Worm (Caenorhabditis elegans) whole organism, dauer: ENCODE data around the gene lim-4.

Experiments
- unc-62 ChIP-seq: sonication (generic microtip); optimal IDR thresholded peaks from 2 replicates; lab custom pipeline; 2017; ENCODE audit warnings: missing biosample characterization, missing genetic modification reagents, missing genetic modification characterization

The lim-4 gene

DNA sequence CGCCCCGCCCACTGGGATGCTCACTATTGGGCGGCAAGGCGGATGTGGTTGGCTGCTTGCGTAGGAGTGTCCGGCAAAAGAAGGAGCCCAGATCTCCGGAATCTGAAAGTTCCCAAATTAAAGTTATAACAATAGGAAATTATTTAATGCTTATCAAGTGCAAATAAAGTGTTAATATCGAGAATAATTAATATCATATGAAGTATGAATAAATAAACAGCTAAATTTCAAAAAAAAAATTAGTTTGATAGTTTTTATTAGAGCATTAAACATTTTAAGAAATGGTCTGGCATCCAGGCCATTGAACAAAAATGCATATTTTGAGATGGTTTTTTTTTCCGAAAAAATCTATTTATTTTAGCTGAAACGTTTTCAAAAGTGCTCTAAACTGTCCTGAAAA is at the start of gene lim-4:
TSS of gene lim-4 (minus strand) at position 101 of the 400 bp plus-strand sequence.
- TF ChIP-seq unc-62 (GFP tag; lab: Kevin White, UChicago) = no peak

DNA sequence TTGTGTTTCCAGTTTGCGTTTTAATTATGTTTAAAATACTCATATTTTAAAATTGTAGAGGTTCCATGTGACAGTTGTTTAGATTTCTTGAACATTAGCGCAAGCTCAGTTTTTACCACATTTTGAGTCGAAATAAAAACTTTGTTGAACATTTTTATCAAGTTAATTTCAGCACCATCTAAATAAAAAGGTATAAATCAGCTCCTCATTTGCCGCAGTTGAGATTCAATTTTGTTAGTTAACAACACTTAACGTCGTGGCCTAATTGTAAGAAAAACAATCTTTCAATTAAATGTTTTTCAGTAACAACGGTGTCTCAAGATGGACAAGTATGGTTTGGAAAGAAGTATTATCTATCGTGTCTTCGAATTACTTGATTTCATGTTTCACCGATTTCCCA is 47.4 kb upstream of the lim-4 start:
- TF ChIP-seq unc-62 (GFP tag; lab: Kevin White, UChicago) = no peak

DNA sequence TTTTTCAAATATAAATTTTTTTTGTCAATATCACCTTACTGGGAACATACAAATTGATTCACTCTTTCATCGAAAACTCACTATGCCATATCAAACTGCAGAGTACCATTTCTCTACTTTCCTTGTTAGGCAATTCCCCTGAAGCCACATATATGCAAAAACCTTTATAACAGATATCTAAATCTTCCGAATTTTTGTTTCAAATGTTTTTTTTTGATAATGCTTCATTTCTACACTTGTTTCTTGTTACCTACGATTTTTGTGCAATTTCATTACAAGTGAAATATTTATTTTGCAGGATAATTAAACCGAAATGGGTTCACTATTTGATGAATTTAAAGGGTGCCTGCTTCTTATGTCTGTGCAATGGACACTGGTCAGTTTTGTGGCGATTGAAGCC is 46.8 kb upstream of the lim-4 start, which contains the start of gene T22B2.2:
TSS of gene T22B2.2 (plus strand) at position 301 of the 400 bp plus-strand sequence.
- TF ChIP-seq unc-62 (GFP tag; lab: Kevin White, UChicago) = no peak

DNA sequence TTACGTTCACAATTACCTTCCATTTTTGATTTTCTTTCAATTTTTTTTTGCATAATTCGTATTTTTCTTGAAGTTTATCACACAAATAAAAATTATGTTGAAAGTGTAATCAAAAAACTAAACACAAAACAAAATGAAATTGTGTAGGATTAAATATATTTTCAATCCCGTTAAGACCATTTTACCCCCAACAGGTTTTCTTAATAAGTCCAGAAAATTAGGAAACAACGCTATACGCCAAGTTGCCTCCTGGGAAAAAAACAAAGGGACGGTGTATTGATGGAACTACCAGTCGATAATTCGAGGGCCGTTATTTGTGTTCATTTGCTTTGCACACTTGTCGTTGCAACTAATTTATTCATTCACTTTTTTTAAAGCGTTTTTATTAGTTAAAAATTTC is 46.3 kb upstream of the lim-4 start:
- no peak for TF ChIP-seq unc-62 (GFP tag; lab: Kevin White, UChicago)

- TF ChIP-seq unc-62 (GFP tag; lab: Kevin White, UChicago) = no peak
Observed at ce11 chrX:3918182-3918581, 44.8 kb upstream of the lim-4 start.

- TF ChIP-seq unc-62 (GFP tag; lab: Kevin White, UChicago) = no peak
Observed at ce11 chrX:3917013-3917412, 43.7 kb upstream of the lim-4 start, which contains the start of gene T22B2.3. TSS of gene T22B2.3 (plus strand) at chrX:3917313.

ce11 chrX:3915748-3916147 is 42.4 kb upstream of the lim-4 start, which contains the start of gene idpp-9:
TSS of gene idpp-9 (minus strand) at chrX:3915848.
- TF ChIP-seq unc-62 (GFP tag; lab: Kevin White, UChicago) = no peak

ce11 chrX:3914273-3914672 is 40.9 kb upstream of the lim-4 start:
- no peak for TF ChIP-seq unc-62 (GFP tag; lab: Kevin White, UChicago)

DNA sequence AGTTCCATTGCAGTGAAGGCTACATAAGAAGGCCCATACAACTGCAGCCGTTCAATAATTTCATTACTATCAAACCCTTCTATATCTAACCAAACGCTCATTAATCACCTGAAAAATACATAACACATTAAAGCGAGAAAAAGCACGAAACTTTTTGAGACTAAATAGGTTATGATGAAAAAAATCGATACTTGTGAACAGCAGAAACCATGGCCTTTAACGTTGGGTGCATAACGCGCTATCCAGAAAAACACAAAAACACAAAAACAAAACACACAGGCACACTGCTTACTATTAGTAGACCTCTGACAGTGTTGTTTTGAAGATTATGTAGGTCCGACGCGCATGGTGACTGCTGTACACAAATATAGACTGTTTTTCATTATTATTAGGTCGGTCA is 37.9 kb upstream of the lim-4 start, which contains the start of gene T22B2.5:
TSS of gene T22B2.5 (minus strand) at position 101 of the 400 bp plus-strand sequence.
- TF ChIP-seq unc-62 (GFP tag; lab: Kevin White, UChicago) = no peak

- no peak for TF ChIP-seq unc-62 (GFP tag; lab: Kevin White, UChicago)
Observed at ce11 chrX:3904568-3904967, 31.2 kb upstream of the lim-4 start, which contains the start of gene sup-12. TSS of gene sup-12 (plus strand) at chrX:3904584.

- no peak for TF ChIP-seq unc-62 (GFP tag; lab: Kevin White, UChicago)
Observed at ce11 chrX:3901389-3901788, 28.0 kb upstream of the lim-4 start.

ce11 chrX:3900715-3901114 is 27.4 kb upstream of the lim-4 start:
- TF ChIP-seq unc-62 (GFP tag; lab: Kevin White, UChicago) = no peak

DNA sequence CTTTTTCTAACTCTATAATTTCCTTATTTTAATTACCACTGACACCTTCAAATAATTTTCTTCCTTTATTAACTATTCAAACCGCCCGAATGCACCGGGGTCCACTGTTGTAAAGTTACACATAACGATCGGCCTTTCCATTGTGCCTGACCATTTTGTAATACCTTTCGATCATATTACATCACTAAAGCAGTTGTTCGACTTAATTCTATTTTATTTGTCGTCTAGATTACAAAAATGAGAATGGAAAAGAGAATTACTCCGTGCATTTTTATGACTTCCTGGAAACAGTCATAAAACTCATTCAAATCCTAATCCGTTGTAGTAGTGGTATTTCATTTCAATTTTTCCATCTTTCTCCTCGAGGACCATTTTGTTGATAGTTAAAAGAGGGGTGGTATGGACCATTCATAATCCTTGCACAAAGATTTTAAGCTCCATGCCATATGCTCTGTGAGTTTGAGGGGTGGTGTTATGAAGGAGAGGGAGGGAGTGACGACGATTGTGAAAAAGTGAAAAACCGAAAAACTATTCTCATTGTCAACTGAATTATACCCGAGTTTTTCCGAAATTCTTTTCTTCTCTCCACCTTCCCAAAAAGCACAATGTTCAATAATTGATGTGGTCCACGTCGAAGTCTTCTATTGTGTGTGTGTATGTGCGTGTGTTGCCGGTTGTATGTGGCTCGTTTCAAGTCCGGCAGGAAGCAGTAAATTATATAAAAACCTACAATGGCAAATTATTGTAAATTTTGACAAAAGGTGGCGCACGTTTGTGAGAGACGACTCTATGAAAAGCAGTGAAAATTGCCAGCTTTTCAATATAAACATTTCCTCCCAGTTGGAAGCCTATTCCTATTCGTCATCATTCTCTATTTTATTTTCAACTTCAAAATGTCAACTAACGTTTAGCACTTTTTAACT is 25.2 kb upstream of the lim-4 start:
- no peak for TF ChIP-seq unc-62 (GFP tag; lab: Kevin White, UChicago)

DNA sequence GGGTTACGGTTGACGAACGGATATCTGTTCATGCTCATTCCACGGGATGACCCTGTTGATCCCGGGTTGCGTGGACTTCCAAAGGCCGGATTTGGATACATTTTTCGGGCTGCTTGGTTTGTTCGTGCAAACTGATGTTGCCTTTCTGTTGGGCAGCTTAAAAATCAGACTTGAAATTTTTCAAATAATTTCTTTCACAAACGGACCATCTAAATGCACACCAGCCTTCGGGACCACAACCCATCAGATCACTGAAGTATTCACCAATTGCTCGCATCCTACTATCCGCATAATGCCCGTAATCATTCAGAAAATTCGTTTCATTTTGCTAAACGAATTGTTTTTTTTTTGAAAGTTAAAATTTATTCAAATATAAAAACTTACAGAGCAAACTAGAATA is 22.2 kb upstream of the lim-4 start, which contains the start of gene F47F2.3:
TSS of gene F47F2.3 (minus strand) at position 101 of the 400 bp plus-strand sequence.
- no peak for TF ChIP-seq unc-62 (GFP tag; lab: Kevin White, UChicago)

- no peak for TF ChIP-seq unc-62 (GFP tag; lab: Kevin White, UChicago)
Observed at ce11 chrX:3887595-3887994, 14.2 kb upstream of the lim-4 start.

DNA sequence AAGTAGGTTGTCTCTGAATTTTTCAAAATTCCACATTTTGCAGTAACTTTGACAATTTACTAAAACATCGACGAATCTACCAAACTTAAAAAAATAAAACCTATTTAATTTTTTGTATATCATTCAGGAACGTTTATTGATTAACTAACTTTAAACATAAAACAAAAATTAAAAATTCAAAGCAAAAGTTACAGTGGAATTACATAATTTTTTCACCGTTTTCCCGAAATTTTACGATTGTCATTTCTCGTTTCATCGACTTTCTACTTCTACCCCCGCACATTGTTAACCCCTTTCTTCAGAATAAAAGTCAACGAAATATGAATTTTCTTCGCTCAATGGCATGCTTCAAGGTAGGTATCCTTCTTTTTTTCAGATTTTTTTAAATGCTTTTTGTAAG is 4.9 kb upstream of the lim-4 start, which contains the start of gene F47F2.1:
TSS of gene F47F2.1 (plus strand) at position 301 of the 400 bp plus-strand sequence.
- no peak for TF ChIP-seq unc-62 (GFP tag; lab: Kevin White, UChicago)
